Fruit fly (Drosophila melanogaster) whole organism, prepupa: ENCODE measurements around the gene Bub3.

Experiments
- Blimp-1 ChIP-seq: fragments of 200-800 bp; sonication (Bioruptor generic); optimal IDR thresholded peaks from 3 replicates; lab custom pipeline; 2017; ENCODE audit warnings: missing biosample characterization, missing genetic modification characterization, mild to moderate bottlenecking, moderate library complexity, missing genetic modification reagents
- CG3032 ChIP-seq: fragments of 200-800 bp; optimal IDR thresholded peaks from 2 replicates; lab custom pipeline; 2019; ENCODE audit warnings: missing biosample characterization, mild to moderate bottlenecking, missing genetic modification characterization, moderate library complexity
- CG6808 ChIP-seq: fragments of 200-800 bp; sonication (Bioruptor generic); optimal IDR thresholded peaks from 3 replicates; lab custom pipeline; 2017; ENCODE audit warnings: missing biosample characterization, missing genetic modification characterization, mild to moderate bottlenecking, moderate library complexity, missing genetic modification reagents
- CG9139 ChIP-seq: fragments of 200-800 bp; sonication (Bioruptor generic); optimal IDR thresholded peaks from 3 replicates; lab custom pipeline; 2017; ENCODE audit warnings: missing biosample characterization, mild to moderate bottlenecking, missing genetic modification characterization
- Eip93F ChIP-seq: fragments of 200-800 bp; sonication (Bioruptor generic); optimal IDR thresholded peaks from 2 replicates; lab custom pipeline; 2016; ENCODE audit warnings: missing biosample characterization, mild to moderate bottlenecking, missing genetic modification characterization
- Hr38 ChIP-seq: sonication (Bioruptor generic); optimal IDR thresholded peaks from 2 replicates; lab custom pipeline; 2016; ENCODE audit warnings: missing biosample characterization, missing genetic modification characterization
- Lpt ChIP-seq: fragments of 200-800 bp; sonication (Bioruptor generic); optimal IDR thresholded peaks from 3 replicates; lab custom pipeline; 2016; ENCODE audit warnings: missing biosample characterization, missing genetic modification characterization
- OdsH ChIP-seq: fragments of 200-800 bp; sonication (Bioruptor generic); optimal IDR thresholded peaks from 3 replicates; lab custom pipeline; 2016; ENCODE audit warnings: missing biosample characterization, missing genetic modification characterization
- achi ChIP-seq: fragments of 200-800 bp; sonication (Bioruptor generic); optimal IDR thresholded peaks from 3 replicates; lab custom pipeline; 2016; ENCODE audit warnings: missing biosample characterization, missing genetic modification characterization
- acj6 ChIP-seq: fragments of 200-800 bp; sonication (Bioruptor generic); optimal IDR thresholded peaks from 3 replicates; lab custom pipeline; 2016; ENCODE audit warnings: missing biosample characterization, missing genetic modification characterization
- fd85E ChIP-seq: fragments of 200-800 bp; sonication (Bioruptor generic); optimal IDR thresholded peaks from 3 replicates; lab custom pipeline; 2016; ENCODE audit warnings: missing biosample characterization, missing genetic modification characterization
- lz ChIP-seq: fragments of 200-800 bp; sonication (Bioruptor generic); optimal IDR thresholded peaks from 3 replicates; lab custom pipeline; 2016; ENCODE audit warnings: missing biosample characterization, missing genetic modification characterization
- pdm3 ChIP-seq: fragments of 200-800 bp; sonication (Bioruptor generic); optimal IDR thresholded peaks from 3 replicates; lab custom pipeline; 2016; ENCODE audit warnings: missing biosample characterization, missing genetic modification characterization

DNA sequence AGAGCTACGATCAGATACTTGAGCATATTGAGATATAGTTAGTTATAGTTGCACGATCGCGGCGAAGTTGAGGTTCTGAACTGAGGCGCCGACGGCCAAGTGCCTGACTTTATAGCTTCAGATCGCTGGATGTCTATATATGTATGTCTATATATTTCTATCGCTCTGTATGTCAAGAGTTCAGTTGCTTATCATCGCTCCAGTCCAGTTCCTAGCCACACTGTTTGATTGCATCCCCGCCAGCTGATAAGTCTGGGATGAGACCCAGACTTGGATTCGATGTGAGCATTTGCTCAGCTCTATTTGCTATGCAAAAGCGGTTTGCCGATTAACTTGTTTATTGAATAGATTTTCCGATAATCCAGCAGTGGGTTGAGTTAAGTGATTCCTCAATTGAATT lies 11.5 kb upstream of the Bub3 start:
- no peak for TF ChIP-seq fd85E (GFP tag; lab: Kevin White, UChicago)
- no peak for TF ChIP-seq CG9139 (GFP tag; lab: Kevin White, UChicago)
- TF ChIP-seq OdsH (GFP tag; lab: Kevin White, UChicago) = no peak
- no peak for TF ChIP-seq Blimp-1 (GFP tag; lab: Kevin White, UChicago)
- TF ChIP-seq achi (GFP tag; lab: Kevin White, UChicago) = no peak
- no peak for TF ChIP-seq CG6808 (GFP tag; lab: Kevin White, UChicago)
- TF ChIP-seq acj6 = no peak
- no peak for TF ChIP-seq CG3032 (tag; lab: Kevin White, UChicago)
- no peak for TF ChIP-seq Eip93F (GFP tag; lab: Kevin White, UChicago)
- no peak for TF ChIP-seq lz (GFP tag; lab: Kevin White, UChicago)
- TF ChIP-seq Lpt = no peak
- no peak for TF ChIP-seq pdm3 (GFP tag; lab: Kevin White, UChicago)
- TF ChIP-seq Hr38 (GFP tag; lab: Kevin White, UChicago) = no peak
